Worm (Caenorhabditis elegans) whole organism, L2 larva: Measurements from ENCODE around the gene srg-40.
A peak's percentile ranks its signal among the peaks of the same experiment; 100 is the strongest.

Experiments used
- C34F6.9 ChIP-seq: fragments of 150-350 bp; optimal IDR thresholded peaks from 2 replicates; lab custom pipeline; 2014; ENCODE audit warnings: missing biosample characterization, missing genetic modification characterization
- F13H6.1 ChIP-seq: sonication (generic microtip); optimal IDR thresholded peaks from 2 replicates; lab custom pipeline; 2016; ENCODE audit warnings: missing genetic modification characterization, missing compliant biosample characterization
- R02D3.7 ChIP-seq: fragments of 150-350 bp; optimal IDR thresholded peaks from 2 replicates; lab custom pipeline; 2014; ENCODE audit warnings: missing biosample characterization, missing genetic modification characterization
- aly-2 ChIP-seq: fragments of 150-350 bp; optimal IDR thresholded peaks from 2 replicates; lab custom pipeline; 2014; ENCODE audit warnings: missing biosample characterization, missing genetic modification characterization
- ceh-16 ChIP-seq: fragments of 150-350 bp; optimal IDR thresholded peaks from 2 replicates; lab custom pipeline; 2014; ENCODE audit warnings: missing biosample characterization, missing genetic modification characterization
- ceh-82 ChIP-seq: fragments of 150-350 bp; optimal IDR thresholded peaks from 2 replicates; lab custom pipeline; 2014; ENCODE audit warnings: missing biosample characterization, missing genetic modification characterization
- crh-2 ChIP-seq: sonication (generic microtip); optimal IDR thresholded peaks from 2 replicates; lab custom pipeline; 2017; ENCODE audit warnings: missing biosample characterization, missing genetic modification characterization
- egl-27 ChIP-seq: sonication (generic microtip); optimal IDR thresholded peaks from 3 replicates; lab custom pipeline; 2017; ENCODE audit warnings: missing biosample characterization, missing genetic modification reagents, missing genetic modification characterization
- elt-1 ChIP-seq: fragments of 150-350 bp; optimal IDR thresholded peaks from 2 replicates; lab custom pipeline; 2014; ENCODE audit warnings: missing biosample characterization, missing genetic modification characterization
- elt-3 ChIP-seq: sonication (generic microtip); optimal IDR thresholded peaks from 2 replicates; lab custom pipeline; 2017; ENCODE audit warnings: missing biosample characterization, missing genetic modification characterization
- fos-1 ChIP-seq: fragments of 150-350 bp; optimal IDR thresholded peaks from 2 replicates; lab custom pipeline; 2014; ENCODE audit warnings: missing biosample characterization, missing genetic modification characterization
- mab-5 ChIP-seq: fragments of 150-350 bp; optimal IDR thresholded peaks from 2 replicates; lab custom pipeline; 2014; ENCODE audit warnings: missing biosample characterization, missing genetic modification characterization
- mbf-1 ChIP-seq: sonication (generic microtip); optimal IDR thresholded peaks from 2 replicates; lab custom pipeline; 2017; ENCODE audit warnings: missing biosample characterization, missing genetic modification characterization
- mdl-1 ChIP-seq, 2 experiments: fragments of 150-350 bp in 1 of 2; sonication (generic microtip) in 1 of 2; optimal IDR thresholded peaks; 2 replicates each; lab custom pipeline; 2017; ENCODE audit warnings: missing biosample characterization in 2 of 2, missing genetic modification characterization in 2 of 2
- nhr-10 ChIP-seq: sonication (generic microtip); optimal IDR thresholded peaks from 2 replicates; lab custom pipeline; 2017; ENCODE audit warnings: missing biosample characterization, missing genetic modification characterization
- nhr-12 ChIP-seq: fragments of 150-350 bp; optimal IDR thresholded peaks from 2 replicates; lab custom pipeline; 2014; ENCODE audit warnings: missing biosample characterization, missing genetic modification characterization
- nhr-129 ChIP-seq: fragments of 150-350 bp; optimal IDR thresholded peaks from 2 replicates; lab custom pipeline; 2014; ENCODE audit warnings: missing biosample characterization, missing genetic modification characterization
- nhr-21 ChIP-seq: fragments of 150-350 bp; optimal IDR thresholded peaks from 2 replicates; lab custom pipeline; 2014; ENCODE audit warnings: missing biosample characterization, missing genetic modification characterization
- nhr-237 ChIP-seq: fragments of 150-350 bp; optimal IDR thresholded peaks from 2 replicates; lab custom pipeline; 2014; ENCODE audit warnings: missing biosample characterization, missing genetic modification characterization
- nhr-25 ChIP-seq: fragments of 150-350 bp; sonication (generic microtip); optimal IDR thresholded peaks from 3 replicates; lab custom pipeline; 2014; ENCODE audit warnings: missing biosample characterization, missing genetic modification characterization
- nhr-6 ChIP-seq: fragments of 150-350 bp; optimal IDR thresholded peaks from 2 replicates; lab custom pipeline; 2014; ENCODE audit warnings: missing biosample characterization, missing genetic modification characterization
- nhr-77 ChIP-seq: fragments of 150-350 bp; optimal IDR thresholded peaks from 2 replicates; lab custom pipeline; 2014; ENCODE audit warnings: missing biosample characterization, missing genetic modification characterization
- peb-1 ChIP-seq: fragments of 150-350 bp; optimal IDR thresholded peaks from 2 replicates; lab custom pipeline; 2014; ENCODE audit warnings: missing biosample characterization, missing genetic modification characterization
- sem-4 ChIP-seq: fragments of 150-350 bp; optimal IDR thresholded peaks from 2 replicates; lab custom pipeline; 2014; ENCODE audit warnings: missing biosample characterization, missing genetic modification reagents, missing genetic modification characterization
- skn-1 ChIP-seq: sonication (generic microtip); optimal IDR thresholded peaks from 2 replicates; lab custom pipeline; 2017; ENCODE audit warnings: missing biosample characterization, missing genetic modification characterization
- sma-3 ChIP-seq: sonication (generic microtip); optimal IDR thresholded peaks from 2 replicates; lab custom pipeline; 2016; ENCODE audit warnings: missing genetic modification reagents, missing genetic modification characterization, missing compliant biosample characterization
- sma-9 ChIP-seq, 2 experiments: fragments of 150-350 bp in 1 of 2; sonication (generic microtip) in 1 of 2; optimal IDR thresholded peaks; 2 replicates each; lab custom pipeline; 2014 to 2016; ENCODE audit warnings: missing genetic modification characterization in 2 of 2, mild to moderate bottlenecking in 1 of 2, missing biosample characterization in 1 of 2, missing compliant biosample characterization in 1 of 2, missing genetic modification reagents in 1 of 2, moderate library complexity in 1 of 2
- snpc-4 ChIP-seq: fragments of 150-350 bp; optimal IDR thresholded peaks from 2 replicates; lab custom pipeline; 2014; ENCODE audit warnings: missing biosample characterization, missing genetic modification characterization
- unc-62 ChIP-seq: fragments of 150-350 bp; optimal IDR thresholded peaks from 2 replicates; lab custom pipeline; 2014; ENCODE audit warnings: missing biosample characterization, missing genetic modification reagents, missing genetic modification characterization
- zag-1 ChIP-seq: fragments of 150-350 bp; optimal IDR thresholded peaks from 2 replicates; lab custom pipeline; 2014; ENCODE audit warnings: missing biosample characterization, missing genetic modification characterization
- ztf-11 ChIP-seq: sonication (generic microtip); optimal IDR thresholded peaks from 2 replicates; lab custom pipeline; 2017; ENCODE audit warnings: missing biosample characterization, missing genetic modification characterization
- ztf-4 ChIP-seq: fragments of 150-350 bp; optimal IDR thresholded peaks from 2 replicates; lab custom pipeline; 2014; ENCODE audit warnings: missing biosample characterization, missing genetic modification characterization

srg-40 gene

ce11 chrV:11172667-11173066, 8.3 kb upstream of the srg-40 start:
- TF ChIP-seq crh-2 (tag; lab: Kevin White, UChicago) (no peak), sma-9 (GFP tag; optimal IDR thresholded peaks at IDR 0.05; lab: Kevin White, UChicago) (peak; percentile 36), sma-9 (tag; optimal IDR thresholded peaks at IDR 0.05; lab: Kevin White, UChicago) (no peak), F13H6.1 (peak; percentile 2)

ce11 chrV:11171906-11172305, 7.5 kb upstream of the srg-40 start, which contains the start of gene T19C4.5:
TSS of gene T19C4.5 (plus strand) at chrV:11172213.
- TF ChIP-seq F13H6.1 (peak; percentile 6), ztf-4 (tag; lab: Kevin White, UChicago) (no peak), nhr-129 (tag; lab: Kevin White, UChicago) (peak; percentile 16), C34F6.9 (tag; lab: Kevin White, UChicago) (peak; percentile 16)
- TF ChIP-seq, all 48 proteins: peak for 3

- TF ChIP-seq F13H6.1 (no peak), sma-3 (GFP tag; lab: Kevin White, UChicago) (no peak)
- TF ChIP-seq, all 48 proteins: peak for 0
Observed at ce11 chrV:11170564-11171329, 6.4 kb upstream of the srg-40 start.

DNA sequence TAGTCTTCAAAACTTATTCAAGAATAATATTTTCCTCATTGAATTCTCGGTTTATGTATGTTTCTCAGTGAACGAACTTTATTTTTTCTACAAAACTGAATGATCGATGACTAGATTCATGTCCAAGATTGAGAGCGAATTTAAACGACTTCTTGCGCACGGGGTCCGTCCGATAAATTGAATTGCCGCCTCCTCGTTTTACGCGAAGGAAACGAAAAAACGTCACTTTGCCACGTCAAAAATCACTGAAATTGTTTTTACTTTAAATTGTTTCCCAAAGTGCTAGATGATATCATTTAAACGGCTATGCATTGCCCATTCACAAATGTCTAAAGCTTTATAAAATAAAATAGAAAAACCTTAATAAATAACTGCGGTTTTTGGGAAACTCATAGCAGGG, 3.4 kb upstream of the srg-40 start:
- TF ChIP-seq R02D3.7 (tag; lab: Kevin White, UChicago) = no peak
- TF ChIP-seq nhr-21 (tag; lab: Kevin White, UChicago) = no peak
- no peak for TF ChIP-seq nhr-25 (tag; lab: Kevin White, UChicago)
- peak; percentile 9 for TF ChIP-seq sem-4
- TF ChIP-seq unc-62 (GFP tag; lab: Kevin White, UChicago) = no peak

DNA sequence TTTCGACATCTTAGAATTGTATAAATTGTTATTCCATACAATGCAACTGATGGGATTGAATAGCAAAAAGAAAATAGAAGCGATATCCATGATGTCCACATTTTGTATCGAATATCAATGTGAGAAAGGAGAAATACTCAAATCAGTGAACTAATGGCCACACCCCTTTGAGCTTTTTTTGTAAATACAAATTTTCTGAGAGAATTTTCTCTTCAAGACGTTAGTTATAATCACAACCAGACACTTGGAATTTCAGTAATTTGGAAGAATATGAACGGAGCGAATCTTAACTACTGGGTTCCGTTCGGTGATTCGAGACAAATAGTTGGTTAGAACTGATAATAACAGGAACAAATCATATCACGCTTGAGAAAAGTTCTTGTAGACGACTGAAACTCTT, 2.6 kb downstream of the srg-40 start, which contains the start of gene srg-41:
TSS of gene srg-41 (minus strand) at position 101 of the 400 bp plus-strand sequence.
- no peak for TF ChIP-seq nhr-129 (tag; lab: Kevin White, UChicago)
- no peak for TF ChIP-seq ceh-82 (tag; lab: Kevin White, UChicago)
- TF ChIP-seq nhr-77 = no peak
- no peak for TF ChIP-seq sma-9 (GFP tag; optimal IDR thresholded peaks at IDR 0.05; lab: Kevin White, UChicago)
- TF ChIP-seq sma-9 (tag; optimal IDR thresholded peaks at IDR 0.05; lab: Kevin White, UChicago) = no peak
- TF ChIP-seq egl-27 (tag; lab: Kevin White, UChicago) = no peak
- TF ChIP-seq mbf-1 (tag; lab: Kevin White, UChicago) = no peak
- no peak for TF ChIP-seq nhr-10 (tag; lab: Kevin White, UChicago)
- TF ChIP-seq ceh-16 (tag; lab: Kevin White, UChicago) = no peak
- TF ChIP-seq mab-5 (tag; lab: Kevin White, UChicago) = no peak
- TF ChIP-seq ztf-11 = no peak
- TF ChIP-seq zag-1 (tag; lab: Kevin White, UChicago) = no peak
- no peak for TF ChIP-seq sma-3 (GFP tag; lab: Kevin White, UChicago)
- TF ChIP-seq aly-2 (tag; lab: Kevin White, UChicago) = no peak
- TF ChIP-seq unc-62 (GFP tag; lab: Kevin White, UChicago) = no peak
- TF ChIP-seq elt-3 (tag; lab: Kevin White, UChicago) = no peak

ce11 chrV:11157947-11158346, 6.4 kb downstream of the srg-40 start, which contains the start of gene srg-42:
TSS of gene srg-42 (minus strand) at chrV:11158047.
- no peak for TF ChIP-seq nhr-21 (tag; lab: Kevin White, UChicago)
- no peak for TF ChIP-seq zag-1 (tag; lab: Kevin White, UChicago)
- no peak for TF ChIP-seq mdl-1 (tag; optimal IDR thresholded peaks at IDR 0.05; lab: Kevin White, UChicago)
- TF ChIP-seq sma-9 (GFP tag; optimal IDR thresholded peaks at IDR 0.05; lab: Kevin White, UChicago) = no peak
- TF ChIP-seq sma-9 (tag; optimal IDR thresholded peaks at IDR 0.05; lab: Kevin White, UChicago) = no peak
- no peak for TF ChIP-seq peb-1 (tag; lab: Kevin White, UChicago)
- TF ChIP-seq nhr-129 (tag; lab: Kevin White, UChicago) = no peak
- no peak for TF ChIP-seq ztf-4 (tag; lab: Kevin White, UChicago)
- TF ChIP-seq nhr-12 = no peak
- TF ChIP-seq snpc-4 (tag; lab: Kevin White, UChicago) = no peak
- no peak for TF ChIP-seq nhr-237 (tag; lab: Kevin White, UChicago)
- no peak for TF ChIP-seq nhr-6 (tag; lab: Kevin White, UChicago)
- no peak for TF ChIP-seq elt-1
- no peak for TF ChIP-seq fos-1 (tag; lab: Kevin White, UChicago)
- no peak for TF ChIP-seq nhr-77
- no peak for TF ChIP-seq sem-4
- no peak for TF ChIP-seq mab-5 (tag; lab: Kevin White, UChicago)
- no peak for TF ChIP-seq skn-1 (tag; lab: Kevin White, UChicago)
- TF ChIP-seq nhr-10 (tag; lab: Kevin White, UChicago) = no peak
